Worm (Caenorhabditis elegans) whole organism, L4/young adult: ENCODE results near the gene Y94H6A.2.

Experiments
- W03F9.2 ChIP-seq: fragments of 150-350 bp; optimal IDR thresholded peaks from 2 replicates; lab custom pipeline; 2014; ENCODE audit warnings: missing biosample characterization, missing genetic modification characterization
- him-1 ChIP-seq: sonication (generic microtip); optimal IDR thresholded peaks from 2 replicates; lab custom pipeline; 2016; ENCODE audit warnings: missing genotype, missing genetic modification reagents, missing genetic modification characterization, missing compliant biosample characterization

- no peak for TF ChIP-seq him-1 (tag; lab: Kevin White, UChicago)
- no peak for TF ChIP-seq W03F9.2 (tag; lab: Kevin White, UChicago)
Observed at ce11 chrIV:2712935-2713334, 17.2 kb upstream of the Y94H6A.2 start, which contains the start of gene Y94H6A.12.
